Fruit fly (Drosophila melanogaster) whole organism, embryonic: ENCODE measurements around the gene et.
A peak's percentile ranks its signal among the peaks of the same experiment; 100 is the strongest.

Experiments
- CG10654 ChIP-seq: fragments of 200-800 bp; sonication (Bioruptor generic); optimal IDR thresholded peaks from 2 replicates; lab custom pipeline; 2016; ENCODE audit warnings: missing biosample characterization, missing genetic modification characterization
- CG11085 ChIP-seq: fragments of 200-800 bp; sonication (Bioruptor generic); IDR thresholded peaks from 2 replicates; pipeline ENCODE4 v1.3.6; 2022; ENCODE audit warnings: missing biosample characterization, missing genetic modification characterization
- CG12299 ChIP-seq: fragments of 200-800 bp; sonication (Bioruptor generic); optimal IDR thresholded peaks from 2 replicates; lab custom pipeline; 2018; ENCODE audit warnings: missing biosample characterization, mild to moderate bottlenecking, missing genetic modification characterization
- CG12659 ChIP-seq: fragments of 200-800 bp; sonication (Bioruptor generic); optimal IDR thresholded peaks from 3 replicates; lab custom pipeline; 2017; ENCODE audit warnings: mild to moderate bottlenecking, missing biosample characterization, missing genetic modification reagents, missing genetic modification characterization
- CG13287 ChIP-seq: fragments of 200-800 bp; sonication (Bioruptor generic); IDR thresholded peaks from 2 replicates; pipeline ENCODE4 v1.3.6; 2022; ENCODE audit warnings: missing biosample characterization, missing genetic modification characterization; ENCODE audit not compliant: partially characterized antibody
- CG15514 ChIP-seq: fragments of 200-800 bp; sonication (Bioruptor generic); optimal IDR thresholded peaks from 3 replicates; lab custom pipeline; 2017; ENCODE audit warnings: missing biosample characterization, missing genetic modification characterization, mild to moderate bottlenecking, moderate library complexity, missing genetic modification reagents
- CG16813 ChIP-seq: fragments of 200-800 bp; sonication (Bioruptor generic); IDR thresholded peaks from 3 replicates; pipeline ENCODE4 v1.3.6; 2022; ENCODE audit warnings: missing biosample characterization, missing genetic modification characterization; ENCODE audit not compliant: partially characterized antibody
- CG17328 ChIP-seq: fragments of 200-800 bp; sonication (Bioruptor generic); IDR thresholded peaks from 2 replicates; pipeline ENCODE4 v1.3.6; 2022; ENCODE audit warnings: missing biosample characterization, missing genetic modification characterization
- CG2129 ChIP-seq: fragments of 200-800 bp; sonication (Bioruptor generic); IDR thresholded peaks from 2 replicates; pipeline ENCODE4 v1.3.6; 2022; ENCODE audit warnings: missing biosample characterization, missing genetic modification characterization; ENCODE audit not compliant: partially characterized antibody
- CG2875 ChIP-seq: fragments of 200-800 bp; sonication (Bioruptor generic); optimal IDR thresholded peaks from 2 replicates; lab custom pipeline; 2017; ENCODE audit warnings: missing biosample characterization, mild to moderate bottlenecking, missing genetic modification characterization, missing genetic modification reagents
- CG30403 ChIP-seq: fragments of 200-800 bp; sonication (Bioruptor generic); optimal IDR thresholded peaks from 3 replicates; lab custom pipeline; 2016; ENCODE audit warnings: missing biosample characterization, missing genetic modification characterization
- CG3407 ChIP-seq: fragments of 200-800 bp; sonication (Bioruptor generic); optimal IDR thresholded peaks from 2 replicates; lab custom pipeline; 2018; ENCODE audit warnings: missing biosample characterization, mild to moderate bottlenecking, missing genetic modification characterization
- CG4424 ChIP-seq: fragments of 200-800 bp; sonication (Bioruptor generic); optimal IDR thresholded peaks from 3 replicates; lab custom pipeline; 2016; ENCODE audit warnings: missing biosample characterization, missing genetic modification characterization
- CG4617 ChIP-seq: fragments of 200-800 bp; sonication (Bioruptor generic); optimal IDR thresholded peaks from 3 replicates; lab custom pipeline; 2016; ENCODE audit warnings: missing biosample characterization, missing genetic modification characterization, borderline replicate concordance
- CG5180 ChIP-seq: fragments of 200-800 bp; sonication (Bioruptor generic); optimal IDR thresholded peaks from 3 replicates; lab custom pipeline; 2017; ENCODE audit warnings: missing biosample characterization, missing genetic modification characterization, mild to moderate bottlenecking, moderate library complexity, missing genetic modification reagents
- CG6175 ChIP-seq: fragments of 200-800 bp; sonication (Bioruptor generic); IDR thresholded peaks from 3 replicates; pipeline ENCODE4 v1.3.6; 2022; ENCODE audit warnings: missing biosample characterization, missing genetic modification characterization
- CG6683 ChIP-seq: fragments of 200-800 bp; sonication (Bioruptor generic); optimal IDR thresholded peaks from 2 replicates; lab custom pipeline; 2017; ENCODE audit warnings: missing biosample characterization, mild to moderate bottlenecking, missing genetic modification characterization, missing genetic modification reagents
- CG6689 ChIP-seq: fragments of 200-800 bp; sonication (Bioruptor generic); IDR thresholded peaks from 2 replicates; pipeline ENCODE4 v1.3.6; 2022; ENCODE audit warnings: missing biosample characterization, missing genetic modification characterization
- CG8388 ChIP-seq: fragments of 200-800 bp; sonication (Bioruptor generic); optimal IDR thresholded peaks from 2 replicates; lab custom pipeline; 2019; ENCODE audit warnings: missing biosample characterization, mild to moderate bottlenecking, missing genetic modification characterization, moderate library complexity
- CG8765 ChIP-seq: fragments of 200-800 bp; sonication (Bioruptor generic); IDR thresholded peaks from 2 replicates; pipeline ENCODE4 v1.3.6; 2022; ENCODE audit warnings: missing biosample characterization, missing genetic modification characterization
- CG8924 ChIP-seq: fragments of 200-800 bp; optimal IDR thresholded peaks from 3 replicates; lab custom pipeline; 2019; ENCODE audit warnings: missing biosample characterization, mild to moderate bottlenecking, missing genetic modification characterization, moderate library complexity
- CG9797 ChIP-seq: fragments of 200-800 bp; sonication (Bioruptor generic); optimal IDR thresholded peaks from 3 replicates; lab custom pipeline; 2018; ENCODE audit warnings: missing biosample characterization, mild to moderate bottlenecking, missing genetic modification characterization
- Dll ChIP-seq: fragments of 200-800 bp; sonication (Bioruptor generic); IDR thresholded peaks from 4 replicates; pipeline ENCODE4 v1.3.6; 2022; ENCODE audit warnings: missing biosample characterization, missing genetic modification characterization; ENCODE audit not compliant: partially characterized antibody
- HLH4C ChIP-seq: fragments of 200-800 bp; sonication (Bioruptor generic); IDR thresholded peaks from 3 replicates; pipeline ENCODE4 v1.3.6; 2022; ENCODE audit warnings: missing biosample characterization, missing genetic modification characterization; ENCODE audit not compliant: partially characterized antibody
- HLH54F ChIP-seq: fragments of 200-800 bp; sonication (Bioruptor generic); optimal IDR thresholded peaks from 3 replicates; lab custom pipeline; 2016; ENCODE audit warnings: missing biosample characterization, missing genetic modification characterization
- MESR4 ChIP-seq: fragments of 200-800 bp; sonication (Bioruptor generic); optimal IDR thresholded peaks from 2 replicates; lab custom pipeline; 2018; ENCODE audit warnings: missing biosample characterization, mild to moderate bottlenecking, missing genetic modification characterization, moderate library complexity
- Optix ChIP-seq: fragments of 200-800 bp; sonication (Bioruptor generic); IDR thresholded peaks from 3 replicates; pipeline ENCODE4 v1.3.6; 2022; ENCODE audit warnings: missing biosample characterization, missing genetic modification characterization
- Stat92E ChIP-seq, 3 experiments: fragments of >200 bp in 2 of 3; fragments of 200-800 bp in 1 of 3; sonication (Bioruptor generic) in 1 of 3; optimal IDR thresholded peaks; 2 replicates each; lab custom pipeline; 2017 to 2019; ENCODE audit warnings: missing biosample characterization in 3 of 3, missing genetic modification characterization in 3 of 3, mild to moderate bottlenecking in 1 of 3, moderate library complexity in 1 of 3
- br ChIP-seq: fragments of >200 bp; optimal IDR thresholded peaks from 2 replicates; lab custom pipeline; 2017
- chn ChIP-seq: fragments of 200-800 bp; sonication (Bioruptor generic); optimal IDR thresholded peaks from 2 replicates; lab custom pipeline; 2016; ENCODE audit warnings: missing biosample characterization, missing genetic modification characterization
- croc ChIP-seq: fragments of 200-800 bp; sonication (Bioruptor generic); conservative IDR thresholded peaks from 3 replicates; pipeline ENCODE4 v1.3.6; 2022; ENCODE audit warnings: missing biosample characterization, missing genetic modification characterization
- crp ChIP-seq, 2 experiments: fragments of 200-800 bp; sonication (Bioruptor generic); optimal IDR thresholded peaks; 2 replicates in 1 of 2; 3 replicates in 1 of 2; lab custom pipeline; 2017; ENCODE audit warnings: missing biosample characterization in 2 of 2, missing genetic modification characterization in 2 of 2, mild to moderate bottlenecking in 1 of 2, moderate library complexity in 1 of 2
- dan ChIP-seq: fragments of 200-800 bp; sonication (Bioruptor generic); IDR thresholded peaks from 2 replicates; pipeline ENCODE4 v1.3.6; 2022; ENCODE audit warnings: missing biosample characterization, missing genetic modification characterization
- dpn ChIP-seq, 2 experiments: fragments of 200-800 bp; sonication (Bioruptor generic); optimal IDR thresholded peaks; 3 replicates each; lab custom pipeline; 2016; ENCODE audit warnings: missing biosample characterization in 2 of 2, missing genetic modification characterization in 2 of 2
- dysf ChIP-seq: fragments of 200-800 bp; sonication (Bioruptor generic); IDR thresholded peaks from 3 replicates; pipeline ENCODE4 v1.3.6; 2022; ENCODE audit warnings: missing biosample characterization, missing genetic modification characterization
- fd64A ChIP-seq: fragments of 200-800 bp; sonication (Bioruptor generic); optimal IDR thresholded peaks from 3 replicates; lab custom pipeline; 2018; ENCODE audit warnings: missing biosample characterization, mild to moderate bottlenecking, missing genetic modification characterization
- fu2 ChIP-seq: fragments of 200-800 bp; sonication (Bioruptor generic); optimal IDR thresholded peaks from 2 replicates; lab custom pipeline; 2016; ENCODE audit warnings: missing biosample characterization, missing genetic modification characterization
- grau ChIP-seq: fragments of 200-800 bp; optimal IDR thresholded peaks from 3 replicates; lab custom pipeline; 2019; ENCODE audit warnings: missing biosample characterization, mild to moderate bottlenecking, missing genetic modification characterization, moderate library complexity
- h ChIP-seq: fragments of >200 bp; optimal IDR thresholded peaks from 2 replicates; lab custom pipeline; 2017
- hbn ChIP-seq: fragments of 200-800 bp; sonication (Bioruptor generic); IDR thresholded peaks from 2 replicates; pipeline ENCODE4 v1.3.6; 2022; ENCODE audit warnings: missing biosample characterization, missing genetic modification characterization; ENCODE audit not compliant: partially characterized antibody
- lmd ChIP-seq: fragments of 200-800 bp; sonication (Bioruptor generic); IDR thresholded peaks from 2 replicates; pipeline ENCODE4 v1.3.6; 2022; ENCODE audit warnings: missing biosample characterization, missing genetic modification characterization
- lov ChIP-seq, 2 experiments: fragments of 200-800 bp in 1 of 2; fragments of >200 bp in 1 of 2; sonication (Bioruptor generic) in 1 of 2; IDR thresholded peaks in 1 of 2; optimal IDR thresholded peaks in 1 of 2; 2 replicates in 1 of 2; 3 replicates in 1 of 2; pipeline versions ENCODE4 v1.3.6 to Lab custom; 2017 to 2022; ENCODE audit warnings: missing biosample characterization in 1 of 2, missing genetic modification characterization in 1 of 2
- pzg ChIP-seq: fragments of 200-800 bp; sonication (Bioruptor generic); optimal IDR thresholded peaks from 3 replicates; lab custom pipeline; 2018; ENCODE audit warnings: missing biosample characterization, mild to moderate bottlenecking, missing genetic modification characterization, moderate library complexity
- run ChIP-seq: fragments of 200-800 bp; sonication (Bioruptor generic); optimal IDR thresholded peaks from 3 replicates; lab custom pipeline; 2018; ENCODE audit warnings: missing biosample characterization, mild to moderate bottlenecking, missing genetic modification characterization
- salm ChIP-seq: fragments of 200-800 bp; sonication (Bioruptor generic); optimal IDR thresholded peaks from 2 replicates; lab custom pipeline; 2018; ENCODE audit warnings: missing biosample characterization, mild to moderate bottlenecking, missing genetic modification characterization
- ssp ChIP-seq: fragments of 200-800 bp; sonication (Bioruptor generic); IDR thresholded peaks from 2 replicates; pipeline ENCODE4 v1.3.6; 2022; ENCODE audit warnings: missing biosample characterization, missing genetic modification characterization
- stwl ChIP-seq: fragments of 200-800 bp; sonication (Bioruptor generic); optimal IDR thresholded peaks from 3 replicates; lab custom pipeline; 2018; ENCODE audit warnings: missing biosample characterization, mild to moderate bottlenecking, missing genetic modification characterization, moderate library complexity
- unpg ChIP-seq: fragments of 200-800 bp; sonication (Bioruptor generic); optimal IDR thresholded peaks from 3 replicates; lab custom pipeline; 2018; ENCODE audit warnings: missing biosample characterization, mild to moderate bottlenecking, missing genetic modification characterization, moderate library complexity
- wor ChIP-seq: fragments of 200-800 bp; sonication (Bioruptor generic); IDR thresholded peaks from 2 replicates; pipeline ENCODE4 v1.3.6; 2022; ENCODE audit warnings: missing biosample characterization, missing genetic modification characterization

Gene et

dm6 chrX:19704083-19704482 lies 28.4 kb upstream of the et start, which contains the start of the genes CG14230 and CG14232 (continued):
- TF ChIP-seq CG6683 (GFP tag; lab: Kevin White, UChicago): no peak
- TF ChIP-seq CG8765 (GFP tag; lab: Robert Waterston, UW): 0 out of 2 replicates have a peak, but pooled peaks have one; percentile 17
- TF ChIP-seq croc (GFP tag; lab: Robert Waterston, UW): no peak
- no peak for TF ChIP-seq wor
- TF ChIP-seq salm (tag; lab: Kevin White, UChicago): no peak
- peak; percentile 41 for TF ChIP-seq CG15514 (GFP tag; lab: Kevin White, UChicago)
- peak; percentile 30; the same call in 1 of the 2 replicates for TF ChIP-seq hbn (GFP tag; lab: Robert Waterston, UW)
- no peak for TF ChIP-seq CG6689 (GFP tag; lab: Robert Waterston, UW)
- no peak for TF ChIP-seq lov (optimal IDR thresholded peaks at IDR 0.05; lab: Kevin White, UChicago)
- no peak for TF ChIP-seq lov (GFP tag; IDR thresholded peaks at IDR 0.05; lab: Robert Waterston, UW)
- no peak for TF ChIP-seq CG6175
- TF ChIP-seq CG3407 (GFP tag; lab: Kevin White, UChicago): no peak
- TF ChIP-seq pzg (GFP tag; lab: Kevin White, UChicago): peak; percentile 70
- 0 out of 4 replicates have a peak, but pooled peaks have one; percentile 42 for TF ChIP-seq Dll (GFP tag; lab: Robert Waterston, UW)
- TF ChIP-seq CG8388 (GFP tag; lab: Kevin White, UChicago): no peak
- peak; percentile 81 for TF ChIP-seq CG9797 (GFP tag; lab: Kevin White, UChicago)
- TF ChIP-seq CG12659: peak; percentile 51
- no peak for TF ChIP-seq CG12299 (tag; lab: Kevin White, UChicago)
- TF ChIP-seq fu2 (GFP tag; lab: Kevin White, UChicago): no peak
- no peak for TF ChIP-seq CG5180
- TF ChIP-seq crp (GFP tag; optimal IDR thresholded peaks at IDR 0.05; lab: Kevin White, UChicago): no peak
- TF ChIP-seq grau (tag; lab: Kevin White, UChicago): peak; percentile 17
- TF ChIP-seq CG2875 (GFP tag; lab: Kevin White, UChicago): no peak
- no peak for TF ChIP-seq unpg (GFP tag; lab: Kevin White, UChicago)
- TF ChIP-seq stwl (tag; lab: Kevin White, UChicago): peak; percentile 89
- TF ChIP-seq fd64A (GFP tag; lab: Kevin White, UChicago): no peak
- TF ChIP-seq MESR4 (GFP tag; lab: Kevin White, UChicago): peak; percentile 73
- TF ChIP-seq CG2129 (GFP tag; lab: Robert Waterston, UW): no peak
- no peak for TF ChIP-seq Stat92E (GFP tag; optimal IDR thresholded peaks at IDR 0.05; lab: Kevin White, UChicago)
- TF ChIP-seq h (lab: Kevin White, UChicago): no peak
- no peak for TF ChIP-seq run (tag; lab: Kevin White, UChicago)
- no peak for TF ChIP-seq dysf
- TF ChIP-seq dpn (GFP tag; optimal IDR thresholded peaks at IDR 0.05; lab: Kevin White, UChicago): no peak
- TF ChIP-seq chn (GFP tag; lab: Kevin White, UChicago): no peak
- TF ChIP-seq, all 482 proteins: peak for 61

dm6 chrX:19701611-19702010 lies 25.9 kb upstream of the et start, which contains the start of gene Tcs4:
TSS of gene Tcs4 (minus strand) at chrX:19701755.
- TF ChIP-seq CG11085 (GFP tag; lab: Robert Waterston, UW) (no peak), CG10654 (GFP tag; lab: Kevin White, UChicago) (no peak), br (no peak), dpn (GFP tag; optimal IDR thresholded peaks at IDR 0.05; lab: Kevin White, UChicago) (peak in 1 of 2 experiments; percentile 28), HLH54F (GFP tag; lab: Kevin White, UChicago) (no peak), CG4424 (GFP tag; lab: Kevin White, UChicago) (peak; percentile 10), lmd (GFP tag; lab: Robert Waterston, UW) (no peak; the same call in 1 of the 2 replicates), CG13287 (peak; percentile 77), pzg (GFP tag; lab: Kevin White, UChicago) (peak; percentile 43), HLH4C (peak; percentile 48; the same call in 2 of the 3 replicates), dan (GFP tag; lab: Robert Waterston, UW) (no peak), ssp (GFP tag; lab: Robert Waterston, UW) (no peak), CG16813 (GFP tag; lab: Robert Waterston, UW) (peak; percentile 42; the same call in 2 of the 3 replicates), CG4617 (GFP tag; lab: Kevin White, UChicago) (peak; percentile 20), CG8924 (tag; lab: Kevin White, UChicago) (peak; percentile 20), CG17328 (GFP tag; lab: Robert Waterston, UW) (no peak), CG30403 (GFP tag; lab: Kevin White, UChicago) (peak; percentile 44), Optix (GFP tag; lab: Robert Waterston, UW) (no peak)
